Fruit fly (Drosophila melanogaster) whole organism, embryonic: ENCODE results near the gene CycG.

Source experiments
- Adf1 ChIP-seq: fragments of 200-800 bp; sonication (Bioruptor generic); IDR thresholded peaks from 2 replicates; pipeline ENCODE4 v1.3.6; 2022; ENCODE audit warnings: missing biosample characterization, missing genetic modification characterization
- Asciz ChIP-seq: fragments of 200-800 bp; sonication (Bioruptor generic); optimal IDR thresholded peaks from 2 replicates; lab custom pipeline; 2017; ENCODE audit warnings: missing biosample characterization, mild to moderate bottlenecking, missing genetic modification characterization, missing genetic modification reagents
- CG10543 ChIP-seq: fragments of 200-800 bp; sonication (Bioruptor generic); optimal IDR thresholded peaks from 3 replicates; lab custom pipeline; 2017; ENCODE audit warnings: missing biosample characterization, mild to moderate bottlenecking, missing genetic modification characterization, moderate library complexity
- CG11398 ChIP-seq: fragments of 200-800 bp; sonication (Bioruptor generic); optimal IDR thresholded peaks from 2 replicates; lab custom pipeline; 2016; ENCODE audit warnings: missing biosample characterization, missing genetic modification characterization
- CG11695 ChIP-seq: fragments of 200-800 bp; sonication (Bioruptor generic); IDR thresholded peaks from 3 replicates; pipeline ENCODE4 v1.3.6; 2022; ENCODE audit warnings: missing biosample characterization, missing genetic modification characterization
- CG12155 ChIP-seq: fragments of 200-800 bp; sonication (Bioruptor generic); optimal IDR thresholded peaks from 3 replicates; lab custom pipeline; 2016; ENCODE audit warnings: missing biosample characterization, missing genetic modification characterization
- CG12236 ChIP-seq: fragments of 200-800 bp; sonication (Bioruptor generic); optimal IDR thresholded peaks from 2 replicates; lab custom pipeline; 2016; ENCODE audit warnings: missing biosample characterization, missing genetic modification characterization
- CG13123 ChIP-seq: fragments of 200-800 bp; sonication (Bioruptor generic); optimal IDR thresholded peaks from 2 replicates; lab custom pipeline; 2016; ENCODE audit warnings: missing biosample characterization, missing genetic modification characterization
- CG13624 ChIP-seq: fragments of 200-800 bp; sonication (Bioruptor generic); optimal IDR thresholded peaks from 2 replicates; lab custom pipeline; 2016; ENCODE audit warnings: missing biosample characterization, missing genetic modification characterization
- CG13775 ChIP-seq: fragments of 200-800 bp; sonication (Bioruptor generic); optimal IDR thresholded peaks from 3 replicates; lab custom pipeline; 2017; ENCODE audit warnings: missing biosample characterization, mild to moderate bottlenecking, missing genetic modification characterization
- CG13894 ChIP-seq: fragments of 200-800 bp; sonication (Bioruptor generic); optimal IDR thresholded peaks from 3 replicates; lab custom pipeline; 2018; ENCODE audit warnings: missing biosample characterization, mild to moderate bottlenecking, missing genetic modification characterization, moderate library complexity
- CG14441 ChIP-seq: fragments of 200-800 bp; sonication (Bioruptor generic); IDR thresholded peaks from 2 replicates; pipeline ENCODE4 v1.3.6; 2022; ENCODE audit warnings: missing biosample characterization, missing genetic modification characterization
- CG14667 ChIP-seq: fragments of 200-800 bp; sonication (Bioruptor generic); IDR thresholded peaks from 2 replicates; pipeline ENCODE4 v1.3.6; 2022; ENCODE audit warnings: missing biosample characterization, missing genetic modification characterization
- CG32772 ChIP-seq: fragments of 200-800 bp; sonication (Bioruptor generic); IDR thresholded peaks from 2 replicates; pipeline ENCODE4 v1.3.6; 2022; ENCODE audit warnings: missing biosample characterization, missing genetic modification characterization
- CG3838 ChIP-seq: fragments of 200-800 bp; sonication (Bioruptor generic); optimal IDR thresholded peaks from 3 replicates; lab custom pipeline; 2016; ENCODE audit warnings: missing biosample characterization, missing genetic modification characterization
- CG4282 ChIP-seq: fragments of 200-800 bp; sonication (Bioruptor generic); optimal IDR thresholded peaks from 2 replicates; lab custom pipeline; 2016; ENCODE audit warnings: missing biosample characterization, missing genetic modification characterization
- CG4360 ChIP-seq: fragments of 200-800 bp; sonication (Bioruptor generic); IDR thresholded peaks from 2 replicates; pipeline ENCODE4 v1.3.6; 2022; ENCODE audit warnings: missing biosample characterization, missing genetic modification characterization
- CG5245 ChIP-seq: fragments of 200-800 bp; sonication (Bioruptor generic); optimal IDR thresholded peaks from 3 replicates; lab custom pipeline; 2016; ENCODE audit warnings: missing biosample characterization, missing genetic modification characterization
- CG6272 ChIP-seq: fragments of 200-800 bp; sonication (Bioruptor generic); IDR thresholded peaks from 2 replicates; pipeline ENCODE4 v1.3.6; 2022; ENCODE audit warnings: missing biosample characterization, missing genetic modification characterization
- CG7987 ChIP-seq: fragments of 200-800 bp; sonication (Bioruptor generic); optimal IDR thresholded peaks from 2 replicates; lab custom pipeline; 2018; ENCODE audit warnings: missing biosample characterization, mild to moderate bottlenecking, missing genetic modification characterization, moderate library complexity
- CG8089 ChIP-seq: fragments of 200-800 bp; sonication (Bioruptor generic); optimal IDR thresholded peaks from 3 replicates; lab custom pipeline; 2016; ENCODE audit warnings: missing biosample characterization, missing genetic modification characterization
- CG8359 ChIP-seq: fragments of 200-800 bp; sonication (Bioruptor generic); optimal IDR thresholded peaks from 2 replicates; lab custom pipeline; 2017; ENCODE audit warnings: missing biosample characterization, mild to moderate bottlenecking, missing genetic modification characterization, borderline replicate concordance
- CG8478 ChIP-seq: fragments of >200 bp; optimal IDR thresholded peaks from 2 replicates; lab custom pipeline; 2018
- CG8944 ChIP-seq: fragments of 200-800 bp; sonication (Bioruptor generic); optimal IDR thresholded peaks from 3 replicates; lab custom pipeline; 2016; ENCODE audit warnings: missing biosample characterization, missing genetic modification characterization
- Camta ChIP-seq: fragments of 200-800 bp; sonication (Bioruptor generic); optimal IDR thresholded peaks from 2 replicates; lab custom pipeline; 2016; ENCODE audit warnings: missing biosample characterization, missing genetic modification characterization
- Dbx ChIP-seq: fragments of 200-800 bp; sonication (Bioruptor generic); IDR thresholded peaks from 3 replicates; pipeline ENCODE4 v1.3.6; 2022; ENCODE audit warnings: missing biosample characterization, missing genetic modification characterization
- Dfd ChIP-seq, 2 experiments: fragments of >200 bp; optimal IDR thresholded peaks; 2 replicates each; lab custom pipeline; 2017; ENCODE audit warnings: missing biosample characterization in 2 of 2, missing genetic modification characterization in 2 of 2
- Drgx ChIP-seq: fragments of 200-800 bp; sonication (Bioruptor generic); IDR thresholded peaks from 2 replicates; pipeline ENCODE4 v1.3.6; 2022; ENCODE audit warnings: missing biosample characterization, missing genetic modification characterization
- Elba2 ChIP-seq: fragments of 200-800 bp; sonication (Bioruptor generic); optimal IDR thresholded peaks from 3 replicates; lab custom pipeline; 2016; ENCODE audit warnings: missing biosample characterization, missing genetic modification characterization
- HHEX ChIP-seq: fragments of 200-800 bp; sonication (Bioruptor generic); optimal IDR thresholded peaks from 3 replicates; lab custom pipeline; 2017; ENCODE audit warnings: missing biosample characterization, mild to moderate bottlenecking, missing genetic modification characterization, missing genetic modification reagents
- Kr ChIP-seq: fragments of 200-800 bp; sonication (Bioruptor generic); optimal IDR thresholded peaks from 2 replicates; lab custom pipeline; 2017; ENCODE audit warnings: missing biosample characterization, mild to moderate bottlenecking, missing genetic modification characterization
- Max ChIP-seq: fragments of 200-800 bp; sonication (Bioruptor generic); optimal IDR thresholded peaks from 2 replicates; lab custom pipeline; 2016; ENCODE audit warnings: missing biosample characterization, mild to moderate bottlenecking, missing genetic modification characterization
- Meics ChIP-seq: fragments of 200-800 bp; sonication (Bioruptor generic); optimal IDR thresholded peaks from 2 replicates; lab custom pipeline; 2017; ENCODE audit warnings: missing biosample characterization, mild to moderate bottlenecking, missing genetic modification characterization
- NC2β ChIP-seq: fragments of 200-800 bp; sonication (Bioruptor generic); optimal IDR thresholded peaks from 2 replicates; lab custom pipeline; 2016; ENCODE audit warnings: missing biosample characterization, missing genetic modification characterization
- NfI ChIP-seq: fragments of 200-800 bp; sonication (Bioruptor generic); optimal IDR thresholded peaks from 3 replicates; lab custom pipeline; 2018; ENCODE audit warnings: missing biosample characterization, mild to moderate bottlenecking, missing genetic modification characterization, moderate library complexity
- ara ChIP-seq: fragments of 200-800 bp; sonication (Bioruptor generic); IDR thresholded peaks from 2 replicates; pipeline ENCODE4 v1.3.6; 2022; ENCODE audit warnings: missing biosample characterization, missing genetic modification characterization
- bcd ChIP-seq: fragments of 200-800 bp; sonication (Bioruptor generic); optimal IDR thresholded peaks from 2 replicates; lab custom pipeline; 2017; ENCODE audit warnings: missing biosample characterization, mild to moderate bottlenecking, missing genetic modification characterization
- btn ChIP-seq: fragments of 200-800 bp; sonication (Bioruptor generic); optimal IDR thresholded peaks from 2 replicates; lab custom pipeline; 2016; ENCODE audit warnings: missing biosample characterization, missing genetic modification characterization
- chn ChIP-seq: fragments of 200-800 bp; sonication (Bioruptor generic); optimal IDR thresholded peaks from 2 replicates; lab custom pipeline; 2016; ENCODE audit warnings: missing biosample characterization, missing genetic modification characterization
- da ChIP-seq: fragments of 200-800 bp; sonication (Bioruptor generic); optimal IDR thresholded peaks from 2 replicates; lab custom pipeline; 2016; ENCODE audit warnings: missing biosample characterization, missing genetic modification characterization
- fd3F ChIP-seq: fragments of 200-800 bp; sonication (Bioruptor generic); optimal IDR thresholded peaks from 2 replicates; lab custom pipeline; 2018; ENCODE audit warnings: missing biosample characterization, mild to moderate bottlenecking, missing genetic modification characterization, moderate library complexity
- gsb-n ChIP-seq: fragments of 200-800 bp; sonication (Bioruptor generic); optimal IDR thresholded peaks from 3 replicates; lab custom pipeline; 2018; ENCODE audit warnings: missing biosample characterization, mild to moderate bottlenecking, missing genetic modification characterization
- ken ChIP-seq: fragments of 200-800 bp; sonication (Bioruptor generic); IDR thresholded peaks from 3 replicates; pipeline ENCODE4 v1.3.6; 2022; ENCODE audit warnings: missing biosample characterization, missing genetic modification characterization
- nom ChIP-seq: fragments of 200-800 bp; sonication (Bioruptor generic); optimal IDR thresholded peaks from 2 replicates; lab custom pipeline; 2017; ENCODE audit warnings: missing biosample characterization, missing genetic modification characterization, mild to moderate bottlenecking, moderate library complexity, missing genetic modification reagents
- p53 ChIP-seq: fragments of 200-800 bp; sonication (Bioruptor generic); optimal IDR thresholded peaks from 2 replicates; lab custom pipeline; 2016; ENCODE audit warnings: missing biosample characterization, missing genetic modification characterization
- pan ChIP-seq, 4 experiments: fragments of >200 bp in 3 of 4; fragments of 200-800 bp in 1 of 4; sonication (Bioruptor generic) in 1 of 4; optimal IDR thresholded peaks in 3 of 4; IDR thresholded peaks in 1 of 4; 2 replicates each; pipeline versions ENCODE4 v1.3.6 to Lab custom; 2017 to 2022; ENCODE audit warnings: missing biosample characterization in 2 of 4, missing genetic modification characterization in 2 of 4, mixed read lengths in 1 of 4
- pho ChIP-seq: fragments of 200-800 bp; sonication (Bioruptor generic); optimal IDR thresholded peaks from 2 replicates; lab custom pipeline; 2016; ENCODE audit warnings: missing biosample characterization, missing genetic modification characterization
- pita ChIP-seq: fragments of 200-800 bp; sonication (Bioruptor generic); optimal IDR thresholded peaks from 2 replicates; lab custom pipeline; 2017; ENCODE audit warnings: missing biosample characterization, mild to moderate bottlenecking, missing genetic modification characterization
- pzg ChIP-seq: fragments of 200-800 bp; sonication (Bioruptor generic); optimal IDR thresholded peaks from 3 replicates; lab custom pipeline; 2018; ENCODE audit warnings: missing biosample characterization, mild to moderate bottlenecking, missing genetic modification characterization, moderate library complexity
- trh ChIP-seq: fragments of 200-800 bp; sonication (Bioruptor generic); optimal IDR thresholded peaks from 2 replicates; lab custom pipeline; 2016; ENCODE audit warnings: missing biosample characterization, missing genetic modification characterization
- tup ChIP-seq: fragments of 200-800 bp; sonication (Bioruptor generic); optimal IDR thresholded peaks from 2 replicates; lab custom pipeline; 2016; ENCODE audit warnings: missing biosample characterization, mild to moderate bottlenecking, missing genetic modification characterization, moderate library complexity
- yki ChIP-seq: fragments of >200 bp; optimal IDR thresholded peaks from 3 replicates; lab custom pipeline; 2018

Gene CycG

DNA sequence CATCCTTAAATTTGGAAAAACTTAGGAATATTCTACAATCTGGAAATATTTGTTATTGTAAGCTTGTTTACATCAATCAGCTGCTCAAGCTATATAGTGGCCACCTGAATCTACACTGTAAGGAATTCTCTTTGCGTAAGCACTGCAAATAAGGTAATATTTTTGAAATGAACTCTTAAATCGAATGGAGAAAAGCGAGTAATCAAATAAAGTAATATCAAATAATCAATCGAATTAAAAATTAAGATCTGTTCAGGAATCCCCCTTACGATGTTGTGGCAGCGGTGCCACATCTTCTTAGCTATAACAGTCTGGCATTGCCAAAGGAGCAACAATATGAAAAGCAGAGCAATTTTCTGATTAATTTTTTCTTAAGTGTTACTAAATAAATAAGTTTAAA is 3.5 kb upstream of the CycG start, which contains the start of the genes Mnat9 and CG1792 (continued):
- TF ChIP-seq CG8478 (lab: Kevin White, UChicago) (no peak), CG8944 (GFP tag; lab: Kevin White, UChicago) (peak; percentile 99), bcd (peak; percentile 98), CG4282 (GFP tag; lab: Kevin White, UChicago) (peak; percentile 97), CG5245 (peak; percentile 98), HHEX (GFP tag; lab: Kevin White, UChicago) (peak; percentile 97), trh (peak; percentile 97), pita (no peak), da (GFP tag; lab: Kevin White, UChicago) (peak; percentile 98), CG7987 (GFP tag; lab: Kevin White, UChicago) (peak; percentile 98), CG4360 (peak; percentile 88), pho (GFP tag; lab: Kevin White, UChicago) (peak; percentile 98), CG14667 (GFP tag; lab: Robert Waterston, UW) (peak; percentile 99), CG12236 (peak; percentile 98), CG3838 (GFP tag; lab: Kevin White, UChicago) (peak; percentile 97), CG32772 (peak; percentile 99), ara (GFP tag; lab: Robert Waterston, UW) (peak; percentile 99), Kr (GFP tag; lab: Kevin White, UChicago) (no peak), CG13775 (GFP tag; lab: Kevin White, UChicago) (peak; percentile 99), CG13624 (GFP tag; lab: Kevin White, UChicago) (peak; percentile 99), Meics (peak; percentile 98), yki (lab: Kevin White, UChicago) (no peak), CG10543 (GFP tag; lab: Kevin White, UChicago) (peak; percentile 91), fd3F (GFP tag; lab: Kevin White, UChicago) (peak; percentile 98), pzg (GFP tag; lab: Kevin White, UChicago) (peak; percentile 82), Elba2 (GFP tag; lab: Kevin White, UChicago) (peak; percentile 82), Adf1 (GFP tag; lab: Robert Waterston, UW) (peak; percentile 89), Asciz (GFP tag; lab: Kevin White, UChicago) (peak; percentile 97), Dbx (GFP tag; lab: Robert Waterston, UW) (peak; percentile 99), ken (peak; percentile 99), gsb-n (tag; lab: Kevin White, UChicago) (peak; percentile 96), Camta (peak; percentile 98), CG12155 (GFP tag; lab: Kevin White, UChicago) (peak; percentile 98), p53 (GFP tag; lab: Kevin White, UChicago) (peak; percentile 96), tup (GFP tag; lab: Kevin White, UChicago) (peak; percentile 99), CG13894 (tag; lab: Kevin White, UChicago) (peak; percentile 96), NfI (peak; percentile 99), CG11398 (GFP tag; lab: Kevin White, UChicago) (peak; percentile 98), NC2β (GFP tag; lab: Kevin White, UChicago) (peak; percentile 98), Drgx (peak; percentile 99), Dfd (GFP tag; optimal IDR thresholded peaks at IDR 0.05; lab: Kevin White, UChicago) (no peak), CG13123 (GFP tag; lab: Kevin White, UChicago) (peak; percentile 97), pan (optimal IDR thresholded peaks at IDR 0.05; lab: Kevin White, UChicago) (no peak), pan (GFP tag; optimal IDR thresholded peaks at IDR 0.05 in 1 of 2, IDR thresholded peaks at IDR 0.05 in 1 of 2) (peak in 1 of 2 experiments; percentile 100), CG14441 (GFP tag; lab: Robert Waterston, UW) (peak; percentile 100), btn (peak; percentile 95), chn (GFP tag; lab: Kevin White, UChicago) (peak; percentile 99), CG8089 (GFP tag; lab: Kevin White, UChicago) (peak; percentile 97), nom (GFP tag; lab: Kevin White, UChicago) (peak; percentile 91), CG8359 (GFP tag; lab: Kevin White, UChicago) (peak; percentile 84), Max (GFP tag; lab: Kevin White, UChicago) (peak; percentile 99), CG6272 (GFP tag; lab: Robert Waterston, UW) (peak; percentile 99), CG11695 (peak; percentile 98)
